Worm (Caenorhabditis elegans) whole organism, dauer: ENCODE results near the gene cfap-20.

Experiments used
- unc-62 ChIP-seq: sonication (generic microtip); optimal IDR thresholded peaks from 2 replicates; lab custom pipeline; 2017; ENCODE audit warnings: missing biosample characterization, missing genetic modification reagents, missing genetic modification characterization

Gene cfap-20

ce11 chrIII:3499850-3500249 is 37.5 kb downstream of the cfap-20 start:
- no peak for TF ChIP-seq unc-62 (GFP tag; lab: Kevin White, UChicago)

ce11 chrIII:3498957-3499356 is 38.3 kb downstream of the cfap-20 start, which contains the start of gene M01F1.9:
M01F1.9 (minus strand) TSS chrIII:3499057.
- no peak for TF ChIP-seq unc-62 (GFP tag; lab: Kevin White, UChicago)

- no peak for TF ChIP-seq unc-62 (GFP tag; lab: Kevin White, UChicago)
Measured at ce11 chrIII:3493138-3493537, 44.2 kb downstream of the cfap-20 start, which contains the start of gene gly-14. gly-14 (minus strand) TSS chrIII:3493238.

ce11 chrIII:3488224-3488623 is 49.1 kb downstream of the cfap-20 start, which contains the start of gene C34C12.7:
C34C12.7 (minus strand) TSS chrIII:3488341.
- no peak for TF ChIP-seq unc-62 (GFP tag; lab: Kevin White, UChicago)

- TF ChIP-seq unc-62 (GFP tag; lab: Kevin White, UChicago): no peak
Measured at ce11 chrIII:3487133-3487532, 50.2 kb downstream of the cfap-20 start.

DNA sequence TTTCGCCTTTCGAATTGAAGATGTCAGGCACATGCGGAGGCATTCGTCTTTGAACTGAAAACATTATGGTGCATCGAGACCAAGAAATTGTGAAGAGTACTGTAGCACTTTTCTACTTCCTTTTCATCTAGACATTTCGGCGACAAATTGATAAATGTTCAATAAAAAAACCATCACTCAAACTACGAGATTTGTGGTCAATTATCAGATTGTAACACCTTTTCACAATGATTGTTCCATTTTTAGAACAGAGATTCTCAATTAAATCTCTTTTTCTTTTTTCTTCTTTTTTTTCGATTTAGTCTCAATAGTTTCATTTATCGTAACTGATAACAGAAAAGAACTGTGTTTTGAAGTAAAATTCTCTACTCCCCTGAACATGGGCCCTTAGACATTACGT is 51.2 kb downstream of the cfap-20 start:
- TF ChIP-seq unc-62 (GFP tag; lab: Kevin White, UChicago): no peak

DNA sequence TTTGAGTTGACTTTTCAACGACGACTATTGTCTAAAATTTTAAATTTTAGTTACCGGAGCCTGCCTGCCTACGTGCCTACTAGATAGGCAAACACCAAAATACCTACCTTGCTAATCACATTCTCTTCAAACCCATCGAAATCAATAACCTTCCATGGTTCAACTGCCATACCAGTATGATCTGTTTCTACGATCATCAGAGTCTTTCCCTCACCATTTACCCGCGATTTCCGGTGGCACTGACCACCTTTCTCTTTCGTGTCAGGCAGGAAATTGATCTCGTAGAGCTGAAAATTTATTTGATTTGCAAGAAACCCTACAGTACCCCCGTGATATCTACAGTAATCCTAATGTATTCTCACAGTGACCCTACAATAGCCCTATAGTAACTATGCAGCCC is 52.3 kb downstream of the cfap-20 start:
- no peak for TF ChIP-seq unc-62 (GFP tag; lab: Kevin White, UChicago)
